Worm (Caenorhabditis elegans): ENCODE data around the gene T25E12.6.

DNA sequence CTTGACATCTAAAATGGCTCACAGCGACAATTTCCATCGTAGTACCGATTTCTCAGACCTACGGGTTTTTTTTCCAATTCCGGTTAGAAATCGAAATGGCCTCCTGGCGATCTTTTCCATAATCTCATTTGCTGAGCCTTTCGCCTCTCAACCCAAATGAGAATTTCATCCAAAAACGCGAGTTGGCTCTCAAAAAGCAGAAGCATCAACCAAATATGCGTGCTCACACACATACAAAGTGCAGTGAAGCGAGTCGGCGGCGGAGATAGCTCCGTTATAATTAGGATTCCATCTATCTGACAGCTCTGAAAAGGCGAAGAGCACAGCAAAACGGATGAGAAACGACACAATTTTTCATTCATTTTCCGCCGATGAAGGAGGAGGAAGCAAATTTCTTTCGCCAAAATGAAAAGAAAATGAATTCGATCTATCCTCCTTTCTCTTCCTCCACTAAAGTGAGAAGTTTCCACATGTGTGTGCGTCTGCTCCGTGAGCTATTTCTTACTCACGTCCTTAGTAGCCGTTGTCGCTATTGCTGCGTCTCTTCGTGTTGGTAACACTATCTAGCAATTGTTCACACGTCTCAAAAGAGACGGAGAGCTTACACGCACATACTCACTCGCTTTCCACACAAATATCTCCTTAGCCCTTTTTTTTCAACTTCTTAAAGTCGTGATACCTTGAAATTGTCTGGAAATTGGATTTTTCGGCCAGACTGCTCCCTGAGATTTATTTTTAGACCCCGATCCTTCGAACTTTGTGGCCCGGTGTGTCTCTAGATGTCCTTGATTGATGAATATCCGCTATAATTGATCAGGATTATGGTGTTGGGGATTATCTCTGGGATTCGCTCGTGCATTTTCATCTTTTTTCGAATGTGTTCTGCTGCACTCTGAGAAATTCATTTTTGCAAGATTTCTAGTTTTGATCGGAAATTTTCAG is 10.1 kb downstream of the T25E12.6 start:
- TF ChIP-seq ztf-29 (GFP tag; IDR thresholded peaks at IDR 0.05) (no peak), T22C8.4 (GFP tag; IDR thresholded peaks at IDR 0.05) (no peak), tab-1 (GFP tag; IDR thresholded peaks at IDR 0.05) (no peak), ref-1 (GFP tag; conservative IDR thresholded peaks at IDR 0.05) (no peak), flt-1 (GFP tag; IDR thresholded peaks at IDR 0.05) (no peak), klf-2 (GFP tag; conservative IDR thresholded peaks at IDR 0.05) (no peak), ztf-23 (GFP tag; IDR thresholded peaks at IDR 0.05) (no peak)
